Fruit fly (Drosophila melanogaster): Measurements from ENCODE around the gene CG1265.

Gene CG1265

DNA sequence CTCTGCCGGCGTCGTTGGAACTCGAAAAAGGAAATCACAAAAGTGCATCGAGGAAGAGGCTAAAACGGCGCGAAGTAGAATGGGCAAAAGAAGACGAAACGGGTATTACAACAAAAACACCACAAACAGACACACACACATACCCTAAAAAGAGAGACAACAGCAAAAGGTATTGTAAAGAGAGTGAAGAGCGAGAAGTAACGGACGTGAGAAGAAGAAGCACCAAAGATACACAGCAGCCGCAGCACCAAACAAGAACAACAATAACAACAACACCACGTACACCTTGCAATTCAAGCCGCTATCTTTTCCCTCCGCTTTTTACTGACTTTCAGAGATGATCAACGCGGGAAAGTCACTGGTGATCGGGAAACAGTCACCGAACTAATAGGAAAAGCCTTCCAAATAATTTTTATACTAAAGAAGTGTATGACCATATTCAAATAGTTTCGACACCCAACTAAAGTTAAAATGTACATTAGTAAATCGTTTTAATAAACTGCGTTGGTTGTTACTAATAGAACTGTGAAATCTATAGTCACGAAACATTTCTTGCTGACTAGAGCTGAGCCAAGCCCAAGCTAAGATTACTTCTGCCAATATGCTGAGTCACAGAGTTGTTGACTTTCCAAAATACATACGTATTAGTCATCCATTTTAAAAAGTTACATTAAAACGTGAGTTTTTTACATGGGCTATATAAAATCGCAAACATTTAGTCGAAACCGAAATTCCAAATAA is 2.3 kb upstream of the CG1265 start (continued):
- TF ChIP-seq scrt (GFP tag; optimal IDR thresholded peaks at IDR 0.05) (no peak), zen2 (GFP tag; IDR thresholded peaks at IDR 0.05; ENCODE audit: partially characterized antibody) (0 out of 3 replicates have a peak, but pooled peaks have one; percentile 39), CG14860 (GFP tag; IDR thresholded peaks at IDR 0.05; ENCODE audit: partially characterized antibody) (no peak), stwl (tag; optimal IDR thresholded peaks at IDR 0.05) (no peak), zfh2 (GFP tag; optimal IDR thresholded peaks at IDR 0.05) (no peak), CG3163 (GFP tag; optimal IDR thresholded peaks at IDR 0.05) (peak; percentile 81), ab (GFP tag; optimal IDR thresholded peaks at IDR 0.05) (no peak), HmgD (GFP tag; optimal IDR thresholded peaks at IDR 0.05) (peak; percentile 54), kni (GFP tag; optimal IDR thresholded peaks at IDR 0.05) (peak; percentile 46), CG31441 (GFP tag; IDR thresholded peaks at IDR 0.05) (peak; percentile 48; the same call in 1 of the 2 replicates), twi (tag; optimal IDR thresholded peaks at IDR 0.05) (no peak), pum (GFP tag; optimal IDR thresholded peaks at IDR 0.05) (no peak), prd (optimal IDR thresholded peaks at IDR 0.05) (no peak), prd (GFP tag; IDR thresholded peaks at IDR 0.05) (no peak), CG2875 (GFP tag; optimal IDR thresholded peaks at IDR 0.05) (no peak), pros (GFP tag; optimal IDR thresholded peaks at IDR 0.05) (peak; percentile 90), Sry-β (GFP tag; optimal IDR thresholded peaks at IDR 0.05) (peak; percentile 85), Med (GFP tag) (peak; percentile 43), CG13123 (GFP tag; optimal IDR thresholded peaks at IDR 0.05) (no peak), Vsx1 (GFP tag; optimal IDR thresholded peaks at IDR 0.05) (no peak), toy (GFP tag; IDR thresholded peaks at IDR 0.05) (no peak), ci (GFP tag; IDR thresholded peaks at IDR 0.05) (0 out of 3 replicates have a peak, but pooled peaks have one; percentile 24), Myb (GFP tag; optimal IDR thresholded peaks at IDR 0.05) (peak; percentile 8), row (GFP tag; IDR thresholded peaks at IDR 0.05) (peak; percentile 40), bcd (GFP tag; optimal IDR thresholded peaks at IDR 0.05) (no peak), CG17385 (GFP tag; optimal IDR thresholded peaks at IDR 0.05) (peak; percentile 91), CG17829 (tag; optimal IDR thresholded peaks at IDR 0.05) (peak; percentile 2), CG3407 (GFP tag; optimal IDR thresholded peaks at IDR 0.05) (no peak), cg (GFP tag; optimal IDR thresholded peaks at IDR 0.05) (peak; percentile 65), CG2199 (GFP tag; IDR thresholded peaks at IDR 0.05) (0 out of 3 replicates have a peak, but pooled peaks have one; percentile 16), tll (GFP tag; optimal IDR thresholded peaks at IDR 0.05) (peak; percentile 23 to 75), disco-r (GFP tag; optimal IDR thresholded peaks at IDR 0.05) (no peak), croc (GFP tag; conservative IDR thresholded peaks at IDR 0.05) (no peak), Antp (GFP tag; optimal IDR thresholded peaks at IDR 0.05) (no peak), Trl (optimal IDR thresholded peaks at IDR 0.05) (peak; percentile 42 to 62), Trl (GFP tag; optimal IDR thresholded peaks at IDR 0.05) (no peak), CG7556 (GFP tag; optimal IDR thresholded peaks at IDR 0.05) (no peak), abd-A (tag; optimal IDR thresholded peaks at IDR 0.05) (no peak)

DNA sequence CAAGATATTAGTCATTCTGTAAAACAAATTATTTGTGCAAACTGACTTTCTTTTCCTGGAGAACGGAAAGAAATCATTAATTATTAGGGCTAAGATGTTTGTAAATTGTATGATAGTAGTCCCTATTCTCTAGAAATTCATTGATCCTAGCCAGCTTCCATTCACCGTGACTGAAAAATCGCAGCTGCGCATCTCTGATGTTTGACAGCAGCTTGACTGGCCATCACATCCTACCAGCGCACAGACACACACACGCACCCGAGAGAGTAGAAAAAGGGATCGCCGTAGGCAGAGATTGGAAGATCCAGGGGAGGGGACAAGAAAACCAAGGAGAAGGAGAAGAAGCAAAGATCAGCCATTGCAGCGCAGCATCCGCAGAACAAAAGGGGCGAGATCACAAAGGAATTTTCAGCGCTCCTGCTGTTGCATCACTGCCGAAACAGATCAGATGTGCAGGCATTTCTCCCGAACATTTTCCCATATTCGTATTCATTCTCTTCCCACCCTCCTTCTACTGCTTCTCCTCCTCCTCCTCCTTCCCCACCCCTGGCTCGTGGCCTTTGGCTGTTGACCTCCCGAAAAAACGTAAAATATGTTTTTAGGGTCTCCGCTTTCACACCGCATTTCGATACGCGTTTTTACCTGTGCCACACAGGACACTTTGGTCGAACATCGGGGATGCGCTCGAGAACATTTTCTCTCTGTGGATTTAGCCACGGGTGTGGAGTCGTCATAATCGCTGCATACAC is 1.5 kb upstream of the CG1265 start:
- TF ChIP-seq CG31365 (tag; optimal IDR thresholded peaks at IDR 0.05) (no peak), twi (tag; optimal IDR thresholded peaks at IDR 0.05) (peak; percentile 23), Fer2 (tag; optimal IDR thresholded peaks at IDR 0.05) (no peak), Camta (GFP tag; optimal IDR thresholded peaks at IDR 0.05) (no peak), Pdp1 (GFP tag; optimal IDR thresholded peaks at IDR 0.05) (peak in 1 of 2 experiments; percentile 29), CG12942 (GFP tag; optimal IDR thresholded peaks at IDR 0.05) (no peak), kni (GFP tag; optimal IDR thresholded peaks at IDR 0.05) (peak; percentile 86), rib (GFP tag; IDR thresholded peaks at IDR 0.05) (0 out of 2 replicates have a peak, but pooled peaks have one; percentile 12), crol (GFP tag; IDR thresholded peaks at IDR 0.05) (peak; percentile 77), Max (GFP tag; optimal IDR thresholded peaks at IDR 0.05) (no peak), YL-1 (GFP tag; optimal IDR thresholded peaks at IDR 0.05) (no peak), D (optimal IDR thresholded peaks at IDR 0.05) (peak; percentile 98), D (GFP tag; optimal IDR thresholded peaks at IDR 0.05) (no peak), Med (GFP tag) (peak; percentile 86), CG4360 (GFP tag; IDR thresholded peaks at IDR 0.05) (peak; percentile 60)
